Fruit fly (Drosophila melanogaster) whole organism, wandering third instar larva: ENCODE results near the gene CG15211.
A peak's percentile ranks its signal among the peaks of the same experiment; 100 is the strongest.

Experiments used
- Abd-B ChIP-seq: fragments of >200 bp; optimal IDR thresholded peaks from 2 replicates; lab custom pipeline; 2017; ENCODE audit warnings: missing biosample characterization, missing genetic modification characterization
- CG32264 ChIP-seq: fragments of 200-800 bp; sonication (Bioruptor generic); optimal IDR thresholded peaks from 2 replicates; lab custom pipeline; 2016; ENCODE audit warnings: missing biosample characterization, missing genetic modification characterization
- CrebA ChIP-seq: fragments of 200-800 bp; sonication (Bioruptor generic); optimal IDR thresholded peaks from 2 replicates; lab custom pipeline; 2016; ENCODE audit warnings: missing biosample characterization, mild to moderate bottlenecking, missing genetic modification characterization, borderline replicate concordance
- Dfd ChIP-seq: fragments of >200 bp; optimal IDR thresholded peaks from 2 replicates; lab custom pipeline; 2017; ENCODE audit warnings: missing biosample characterization, missing genetic modification characterization
- Dif ChIP-seq: fragments of 200-275, 200-300 bp; sonication (Bioruptor generic); optimal IDR thresholded peaks from 2 replicates; lab custom pipeline; 2018; ENCODE audit warnings: missing biosample characterization, missing genetic modification characterization; ENCODE audit not compliant: partially characterized antibody
- GATAd ChIP-seq: sonication (Bioruptor generic); optimal IDR thresholded peaks from 2 replicates; lab custom pipeline; 2016; ENCODE audit warnings: missing biosample characterization, missing genetic modification characterization
- HLH106 ChIP-seq: fragments of 200-800 bp; optimal IDR thresholded peaks from 3 replicates; lab custom pipeline; 2019; ENCODE audit warnings: missing biosample characterization, mild to moderate bottlenecking, missing genetic modification characterization, moderate library complexity
- Hnf4 ChIP-seq: fragments of 200-800 bp; sonication (Bioruptor generic); optimal IDR thresholded peaks from 2 replicates; lab custom pipeline; 2016; ENCODE audit warnings: missing biosample characterization, mild to moderate bottlenecking, missing genetic modification characterization
- Jra ChIP-seq: sonication (Bioruptor generic); optimal IDR thresholded peaks from 2 replicates; lab custom pipeline; 2016; ENCODE audit warnings: missing biosample characterization, missing genetic modification characterization
- Mio ChIP-seq: sonication (Bioruptor generic); optimal IDR thresholded peaks from 2 replicates; lab custom pipeline; 2016; ENCODE audit warnings: missing biosample characterization, missing genetic modification characterization
- Myc ChIP-seq: fragments of >200 bp; optimal IDR thresholded peaks from 2 replicates; lab custom pipeline; 2017
- N ChIP-seq: fragments of >200 bp; optimal IDR thresholded peaks from 2 replicates; lab custom pipeline; 2018; ENCODE audit warnings: missing biosample characterization, missing external identifiers, missing genetic modification characterization
- OdsH ChIP-seq: fragments of 200-800 bp; sonication (Bioruptor generic); optimal IDR thresholded peaks from 2 replicates; lab custom pipeline; 2016; ENCODE audit warnings: missing biosample characterization, mild to moderate bottlenecking, missing genetic modification characterization
- Rel ChIP-seq, 2 experiments: fragments of 200-800 bp; sonication (Bioruptor generic) in 1 of 2; optimal IDR thresholded peaks; 2 replicates in 1 of 2; 3 replicates in 1 of 2; lab custom pipeline; 2016 to 2019; ENCODE audit warnings: mild to moderate bottlenecking in 2 of 2, missing biosample characterization in 2 of 2, missing genetic modification characterization in 2 of 2, moderate library complexity in 1 of 2
- Sp1 ChIP-seq: fragments of 200-800 bp; sonication (Bioruptor generic); optimal IDR thresholded peaks from 3 replicates; lab custom pipeline; 2019; ENCODE audit warnings: missing biosample characterization, mild to moderate bottlenecking, missing genetic modification characterization, moderate library complexity
- Vsx2 ChIP-seq: fragments of 200-300, 225-300 bp; sonication (Bioruptor generic); optimal IDR thresholded peaks from 2 replicates; lab custom pipeline; 2018; ENCODE audit warnings: missing biosample characterization, missing genetic modification characterization; ENCODE audit not compliant: partially characterized antibody
- brk ChIP-seq: fragments of 200-800 bp; sonication (Bioruptor generic); optimal IDR thresholded peaks from 2 replicates; lab custom pipeline; 2016; ENCODE audit warnings: missing biosample characterization, mild to moderate bottlenecking, missing genetic modification characterization
- dmrt93B ChIP-seq: fragments of 200-800 bp; sonication (Bioruptor generic); optimal IDR thresholded peaks from 2 replicates; lab custom pipeline; 2018; ENCODE audit warnings: missing biosample characterization, mild to moderate bottlenecking, missing genetic modification characterization
- foxo ChIP-seq, 2 experiments: fragments of 200-800 bp; sonication (Bioruptor generic); optimal IDR thresholded peaks; 2 replicates in 1 of 2; 3 replicates in 1 of 2; lab custom pipeline; 2016 to 2017; ENCODE audit warnings: missing biosample characterization in 2 of 2, missing genetic modification characterization in 2 of 2
- fru ChIP-seq: fragments of 200-800 bp; sonication (Bioruptor generic); optimal IDR thresholded peaks from 3 replicates; lab custom pipeline; 2016; ENCODE audit warnings: missing biosample characterization, mild to moderate bottlenecking, missing genetic modification characterization
- h ChIP-seq: fragments of 200-800 bp; sonication (Bioruptor generic); optimal IDR thresholded peaks from 3 replicates; lab custom pipeline; 2016; ENCODE audit warnings: missing biosample characterization, mild to moderate bottlenecking, missing genetic modification characterization
- lola ChIP-seq: fragments of >200 bp; optimal IDR thresholded peaks from 2 replicates; lab custom pipeline; 2017; ENCODE audit warnings: missing biosample characterization, missing genetic modification characterization
- pan ChIP-seq: fragments of >200 bp; optimal IDR thresholded peaks from 2 replicates; lab custom pipeline; 2017
- psq ChIP-seq: fragments of 200-800 bp; sonication (Bioruptor generic); optimal IDR thresholded peaks from 3 replicates; lab custom pipeline; 2017; ENCODE audit warnings: missing biosample characterization, mild to moderate bottlenecking, missing genetic modification characterization, moderate library complexity
- rgr ChIP-seq: fragments of 200-800 bp; sonication (Bioruptor generic); optimal IDR thresholded peaks from 3 replicates; lab custom pipeline; 2016; ENCODE audit warnings: missing biosample characterization, mild to moderate bottlenecking, missing genetic modification characterization
- sage ChIP-seq: fragments of 200-800 bp; sonication (Bioruptor generic); optimal IDR thresholded peaks from 2 replicates; lab custom pipeline; 2016; ENCODE audit warnings: missing biosample characterization, mild to moderate bottlenecking, missing genetic modification characterization
- tai ChIP-seq: sonication (Bioruptor generic); optimal IDR thresholded peaks from 2 replicates; lab custom pipeline; 2016; ENCODE audit warnings: missing biosample characterization, missing genetic modification characterization

The CG15211 gene

dm6 chrX:10741754-10742577, 30.4 kb upstream of the CG15211 start:
- TF ChIP-seq h (GFP tag; lab: Kevin White, UChicago) (no peak), Dif (GFP tag; lab: Kevin White, UChicago) (no peak), sage (GFP tag; lab: Kevin White, UChicago) (no peak), lola (GFP tag; lab: Kevin White, UChicago) (no peak), Hnf4 (GFP tag; lab: Kevin White, UChicago) (peak; percentile 7), tai (no peak), GATAd (GFP tag; lab: Kevin White, UChicago) (no peak), dmrt93B (GFP tag; lab: Kevin White, UChicago) (no peak), fru (GFP tag; lab: Kevin White, UChicago) (peak; percentile 21), Sp1 (GFP tag; lab: Kevin White, UChicago) (peak; percentile 35), brk (GFP tag; lab: Kevin White, UChicago) (no peak), psq (peak; percentile 88), N (GFP tag; lab: Kevin White, UChicago) (no peak), rgr (GFP tag; lab: Kevin White, UChicago) (no peak), foxo (GFP tag; optimal IDR thresholded peaks at IDR 0.05; lab: Kevin White, UChicago) (no peak), Jra (GFP tag; lab: Kevin White, UChicago) (peak; percentile 25), Rel (GFP tag; optimal IDR thresholded peaks at IDR 0.05; lab: Kevin White, UChicago) (no peak), Rel (tag; optimal IDR thresholded peaks at IDR 0.05; lab: Kevin White, UChicago) (no peak), Abd-B (no peak)

DNA sequence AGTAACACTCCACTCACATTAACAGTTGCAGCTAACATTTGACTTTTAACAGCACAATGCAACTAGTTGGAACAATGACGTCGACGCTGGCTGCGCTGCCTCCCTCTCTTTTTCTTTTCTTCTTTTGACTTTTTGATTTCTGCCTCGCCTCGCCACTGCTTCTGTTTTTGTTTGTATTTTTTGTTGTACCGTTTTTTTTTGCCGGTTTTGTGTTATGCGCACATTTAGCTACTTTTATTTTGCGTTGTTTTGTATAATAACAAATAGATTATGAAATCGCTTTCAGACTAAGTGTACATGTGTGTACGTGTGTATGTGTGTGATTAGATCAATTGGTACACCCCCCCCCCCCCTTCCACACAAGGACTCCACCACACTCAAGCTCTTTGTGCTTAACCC, 29.8 kb upstream of the CG15211 start:
- TF ChIP-seq Vsx2 (GFP tag; lab: Kevin White, UChicago) (no peak), brk (GFP tag; lab: Kevin White, UChicago) (no peak), Mio (no peak), CG32264 (GFP tag; lab: Kevin White, UChicago) (no peak), foxo (GFP tag; optimal IDR thresholded peaks at IDR 0.05; lab: Kevin White, UChicago) (no peak), dmrt93B (GFP tag; lab: Kevin White, UChicago) (no peak), OdsH (GFP tag; lab: Kevin White, UChicago) (no peak), Hnf4 (GFP tag; lab: Kevin White, UChicago) (no peak), fru (GFP tag; lab: Kevin White, UChicago) (no peak), Dif (GFP tag; lab: Kevin White, UChicago) (no peak), Sp1 (GFP tag; lab: Kevin White, UChicago) (no peak), Myc (lab: Kevin White, UChicago) (no peak), HLH106 (no peak)
- TF ChIP-seq, all 38 proteins: peak for 0

dm6 chrX:10743825-10744224, 28.5 kb upstream of the CG15211 start:
- TF ChIP-seq lola (GFP tag; lab: Kevin White, UChicago) (no peak), pan (no peak), Dfd (GFP tag; lab: Kevin White, UChicago) (peak; percentile 69), Rel (GFP tag; optimal IDR thresholded peaks at IDR 0.05; lab: Kevin White, UChicago) (no peak), Rel (tag; optimal IDR thresholded peaks at IDR 0.05; lab: Kevin White, UChicago) (no peak), CrebA (no peak), sage (GFP tag; lab: Kevin White, UChicago) (no peak)

DNA sequence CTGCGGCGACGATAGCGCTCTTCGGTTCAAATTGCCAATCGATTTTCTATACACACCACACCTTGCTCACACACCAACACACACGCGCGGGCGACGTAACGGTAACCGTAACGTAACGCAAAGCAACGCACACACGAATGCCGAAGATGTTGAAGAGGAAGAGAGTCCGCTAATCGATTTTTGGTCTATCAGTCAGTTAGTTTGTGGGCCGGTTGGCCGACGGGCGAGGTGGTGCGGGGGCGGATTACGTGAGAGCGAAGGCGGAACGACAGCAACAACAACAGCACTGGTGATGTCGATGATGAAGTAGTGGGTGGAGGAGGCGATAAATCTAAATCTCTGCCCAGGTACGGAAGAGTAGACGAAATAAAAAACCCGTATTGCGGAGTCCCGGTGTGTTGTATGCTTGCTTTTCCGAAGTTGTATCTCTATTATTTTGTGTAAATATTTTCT, 28.0 kb upstream of the CG15211 start, which contains the start of gene ras:
ras (plus strand) TSS at position 188 of the 453 bp plus-strand sequence.
- no peak for TF ChIP-seq N (GFP tag; lab: Kevin White, UChicago)
- no peak for TF ChIP-seq Sp1 (GFP tag; lab: Kevin White, UChicago)
- TF ChIP-seq foxo (GFP tag; optimal IDR thresholded peaks at IDR 0.05; lab: Kevin White, UChicago) = no peak
- no peak for TF ChIP-seq psq
- no peak for TF ChIP-seq Dfd (GFP tag; lab: Kevin White, UChicago)
- no peak for TF ChIP-seq Hnf4 (GFP tag; lab: Kevin White, UChicago)
- TF ChIP-seq dmrt93B (GFP tag; lab: Kevin White, UChicago) = no peak
- no peak for TF ChIP-seq Vsx2 (GFP tag; lab: Kevin White, UChicago)
